Fruit fly (Drosophila melanogaster) whole organism, pupa: ENCODE results near the gene CG11841.

Source experiments
- CG10348 ChIP-seq: fragments of 200-800 bp; sonication (Bioruptor generic); IDR thresholded peaks from 2 replicates; pipeline ENCODE4 v1.3.6; 2022; ENCODE audit warnings: missing biosample characterization, missing genetic modification characterization
- CG12605 ChIP-seq: fragments of 200-800 bp; sonication (Bioruptor generic); IDR thresholded peaks from 2 replicates; pipeline ENCODE4 v1.3.6; 2022; ENCODE audit warnings: missing biosample characterization, missing genetic modification characterization
- CG13204 ChIP-seq: fragments of 200-800 bp; sonication (Bioruptor generic); optimal IDR thresholded peaks from 2 replicates; lab custom pipeline; 2018; ENCODE audit warnings: missing biosample characterization, mild to moderate bottlenecking, missing genetic modification characterization, moderate library complexity
- CG14655 ChIP-seq: fragments of 200-800 bp; sonication (Bioruptor generic); optimal IDR thresholded peaks from 3 replicates; lab custom pipeline; 2017; ENCODE audit warnings: mild to moderate bottlenecking, missing biosample characterization, missing genetic modification reagents, missing genetic modification characterization
- CG15710 ChIP-seq: fragments of 200-800 bp; sonication (Bioruptor generic); optimal IDR thresholded peaks from 2 replicates; lab custom pipeline; 2018; ENCODE audit warnings: missing biosample characterization, mild to moderate bottlenecking, missing genetic modification characterization, moderate library complexity
- CG17806 ChIP-seq: fragments of 200-800 bp; sonication (Bioruptor generic); optimal IDR thresholded peaks from 2 replicates; lab custom pipeline; 2018; ENCODE audit warnings: missing biosample characterization, mild to moderate bottlenecking, missing genetic modification characterization, moderate library complexity
- CG32121 ChIP-seq: fragments of 200-800 bp; sonication (Bioruptor generic); IDR thresholded peaks from 2 replicates; pipeline ENCODE4 v1.3.6; 2022; ENCODE audit warnings: missing biosample characterization, missing genetic modification characterization
- CG8301 ChIP-seq: fragments of 200-800 bp; sonication (Bioruptor generic); optimal IDR thresholded peaks from 2 replicates; lab custom pipeline; 2018; ENCODE audit warnings: missing biosample characterization, mild to moderate bottlenecking, missing genetic modification characterization
- EcR ChIP-seq: fragments of 200-800 bp; sonication (Bioruptor generic); optimal IDR thresholded peaks from 3 replicates; lab custom pipeline; 2019; ENCODE audit warnings: missing biosample characterization, missing genetic modification characterization, mild to moderate bottlenecking, moderate library complexity, missing genetic modification reagents
- Ets98B ChIP-seq: fragments of 200-800 bp; sonication (Bioruptor generic); IDR thresholded peaks from 2 replicates; pipeline ENCODE4 v1.3.6; 2022; ENCODE audit warnings: missing biosample characterization, missing genetic modification characterization
- Pif1B ChIP-seq: fragments of 200-800 bp; sonication (Bioruptor generic); optimal IDR thresholded peaks from 3 replicates; lab custom pipeline; 2016; ENCODE audit warnings: missing biosample characterization, missing genetic modification characterization
- Snoo ChIP-seq: fragments of 200-800 bp; sonication (Bioruptor generic); optimal IDR thresholded peaks from 3 replicates; lab custom pipeline; 2017; ENCODE audit warnings: missing biosample characterization, mild to moderate bottlenecking, missing genetic modification characterization, inconsistent platforms
- fd96Ca ChIP-seq: fragments of 200-800 bp; sonication (Bioruptor generic); IDR thresholded peaks from 3 replicates; pipeline ENCODE4 v1.3.6; 2022; ENCODE audit warnings: missing biosample characterization, missing genetic modification characterization

dm6 chr3R:29040526-29041195 lies 10.2 kb upstream of the CG11841 start:
- TF ChIP-seq CG17806 (tag; lab: Kevin White, UChicago) (peak; percentile 44), CG8301 (no peak), CG10348 (no peak), Snoo (tag; lab: Kevin White, UChicago) (no peak), Ets98B (peak; percentile 44), CG14655 (no peak), CG12605 (GFP tag; lab: Robert Waterston, UW) (peak; percentile 47; the same call in 1 of the 2 replicates), CG15710 (peak; percentile 57), EcR (GFP tag; lab: Kevin White, UChicago) (peak; percentile 70), Pif1B (no peak), fd96Ca (GFP tag; lab: Robert Waterston, UW) (0 out of 3 replicates have a peak, but pooled peaks have one; percentile 37), CG13204 (no peak), CG32121 (GFP tag; lab: Robert Waterston, UW) (peak; percentile 44; the same call in 1 of the 2 replicates)
